Fruit fly (Drosophila melanogaster): ENCODE measurements around the gene S.

The S gene

dm6 chr2L:1094724-1095123 is 17.1 kb upstream of the S start (continued):
- no peak for TF ChIP-seq CG8290 (GFP tag; optimal IDR thresholded peaks at IDR 0.05)
- TF ChIP-seq CG8290 (tag; optimal IDR thresholded peaks at IDR 0.05), result no peak
- TF ChIP-seq CG2202 (tag; optimal IDR thresholded peaks at IDR 0.05), result no peak
- peak; percentile 43 for TF ChIP-seq CG3281 (GFP tag; optimal IDR thresholded peaks at IDR 0.05)
- TF ChIP-seq CG12104 (GFP tag; optimal IDR thresholded peaks at IDR 0.05), result no peak
- TF ChIP-seq Kr (GFP tag; optimal IDR thresholded peaks at IDR 0.05), result no peak
- TF ChIP-seq Meics (GFP tag; optimal IDR thresholded peaks at IDR 0.05), result no peak
- TF ChIP-seq caup (GFP tag; optimal IDR thresholded peaks at IDR 0.05; ENCODE audit: severe bottlenecking), result peak; percentile 43
- no peak for TF ChIP-seq crp (GFP tag; optimal IDR thresholded peaks at IDR 0.05)
- peak; percentile 13 for TF ChIP-seq CG15269 (tag; optimal IDR thresholded peaks at IDR 0.05)
- TF ChIP-seq abd-A (tag; optimal IDR thresholded peaks at IDR 0.05), result no peak
- TF ChIP-seq Elba2 (GFP tag; optimal IDR thresholded peaks at IDR 0.05), result no peak
- TF ChIP-seq CG1603 (tag; optimal IDR thresholded peaks at IDR 0.05), result peak; percentile 55
- TF ChIP-seq Bteb2 (GFP tag; optimal IDR thresholded peaks at IDR 0.05), result no peak
- TF ChIP-seq btn (GFP tag; optimal IDR thresholded peaks at IDR 0.05), result no peak
- no peak for TF ChIP-seq CG4424 (GFP tag; optimal IDR thresholded peaks at IDR 0.05)
- TF ChIP-seq CG42726 (GFP tag; IDR thresholded peaks at IDR 0.05; ENCODE audit: partially characterized antibody), result no peak
- no peak for TF ChIP-seq CG15479 (GFP tag; optimal IDR thresholded peaks at IDR 0.05)
- TF ChIP-seq CG10543 (GFP tag; optimal IDR thresholded peaks at IDR 0.05), result peak; percentile 74
- TF ChIP-seq Fer3 (tag; optimal IDR thresholded peaks at IDR 0.05), result peak; percentile 27
- TF ChIP-seq CG4360 (GFP tag; IDR thresholded peaks at IDR 0.05), result no peak
- no peak for TF ChIP-seq ash1 (GFP tag; optimal IDR thresholded peaks at IDR 0.05)
- TF ChIP-seq ttk (GFP tag; IDR thresholded peaks at IDR 0.05), result no peak
- TF ChIP-seq nerfin-1 (tag; optimal IDR thresholded peaks at IDR 0.05), result no peak
- peak; percentile 33 for TF ChIP-seq CG1529 (GFP tag; optimal IDR thresholded peaks at IDR 0.05)
- no peak for TF ChIP-seq CG11695 (GFP tag; IDR thresholded peaks at IDR 0.05)
- TF ChIP-seq CG32772 (GFP tag; IDR thresholded peaks at IDR 0.05), result no peak
- peak; percentile 50 for TF ChIP-seq Blimp-1 (GFP tag; optimal IDR thresholded peaks at IDR 0.05)
- no peak for TF ChIP-seq Bdp1 (GFP tag; optimal IDR thresholded peaks at IDR 0.05)
- no peak for TF ChIP-seq Tbp (GFP tag; optimal IDR thresholded peaks at IDR 0.05)
- no peak for TF ChIP-seq CG6272 (GFP tag; IDR thresholded peaks at IDR 0.05)
- TF ChIP-seq grau (tag; optimal IDR thresholded peaks at IDR 0.05), result no peak
- TF ChIP-seq tio (GFP tag; optimal IDR thresholded peaks at IDR 0.05), result no peak
- no peak for TF ChIP-seq tna (GFP tag; IDR thresholded peaks at IDR 0.05; ENCODE audit: partially characterized antibody)
- TF ChIP-seq CG12155 (GFP tag; optimal IDR thresholded peaks at IDR 0.05), result no peak
- TF ChIP-seq CG12236 (GFP tag; optimal IDR thresholded peaks at IDR 0.05), result no peak
- TF ChIP-seq CG17361 (GFP tag; IDR thresholded peaks at IDR 0.05), result 0 out of 3 replicates have a peak, but pooled peaks have one; percentile 11
- TF ChIP-seq nerfin-2 (GFP tag; IDR thresholded peaks at IDR 0.05; ENCODE audit: partially characterized antibody), result no peak
- no peak for TF ChIP-seq CG7745 (tag; optimal IDR thresholded peaks at IDR 0.05)
- TF ChIP-seq CG12744 (GFP tag; optimal IDR thresholded peaks at IDR 0.05), result no peak
- no peak for TF ChIP-seq bab2 (GFP tag; optimal IDR thresholded peaks at IDR 0.05)
- no peak for TF ChIP-seq ems (GFP tag; optimal IDR thresholded peaks at IDR 0.05)
- 0 out of 3 replicates have a peak, but pooled peaks have one; percentile 31 for TF ChIP-seq CG3726 (GFP tag; IDR thresholded peaks at IDR 0.05)
- no peak for TF ChIP-seq gce (GFP tag; IDR thresholded peaks at IDR 0.05)
- no peak for TF ChIP-seq CG17612 (GFP tag; IDR thresholded peaks at IDR 0.05)
- peak; percentile 72; the same call in 2 of the 3 replicates for TF ChIP-seq otp (GFP tag; IDR thresholded peaks at IDR 0.05)
- no peak for TF ChIP-seq gcm2 (GFP tag; optimal IDR thresholded peaks at IDR 0.05)
- no peak for TF ChIP-seq Dad (GFP tag; optimal IDR thresholded peaks at IDR 0.05)
- TF ChIP-seq cwo (GFP tag; optimal IDR thresholded peaks at IDR 0.05), result peak; percentile 40
- no peak for TF ChIP-seq CG14667 (GFP tag; IDR thresholded peaks at IDR 0.05)
- TF ChIP-seq CrebB (tag; optimal IDR thresholded peaks at IDR 0.05), result peak; percentile 60
- TF ChIP-seq CG17912 (GFP tag; optimal IDR thresholded peaks at IDR 0.05), result peak; percentile 47
